Worm (Caenorhabditis elegans) whole organism, early embryonic: ENCODE data around the gene mrpl-1.

ENCODE experiments used
- aly-1 ChIP-seq: sonication (generic microtip); optimal IDR thresholded peaks from 2 replicates; lab custom pipeline; 2016; ENCODE audit warnings: missing genetic modification characterization, missing compliant biosample characterization
- ama-1 ChIP-seq: fragments of 150-350 bp; optimal IDR thresholded peaks from 2 replicates; lab custom pipeline; 2014
- ceh-13 ChIP-seq: fragments of 200-800 bp; sonication (Bioruptor generic); optimal IDR thresholded peaks from 2 replicates; lab custom pipeline; 2018; ENCODE audit warnings: mild to moderate bottlenecking, missing genetic modification characterization, missing compliant biosample characterization
- ets-7 ChIP-seq: sonication (generic microtip); optimal IDR thresholded peaks from 2 replicates; lab custom pipeline; 2016; ENCODE audit warnings: missing genotype, missing genetic modification characterization, missing compliant biosample characterization
- flt-1 ChIP-seq: fragments of 200-800 bp; sonication (Bioruptor generic); IDR thresholded peaks from 2 replicates; pipeline ENCODE4 v1.3.6; 2022; ENCODE audit warnings: missing genetic modification characterization, missing compliant biosample characterization
- hmbx-1 ChIP-seq: sonication (generic microtip); optimal IDR thresholded peaks from 2 replicates; lab custom pipeline; 2016; ENCODE audit warnings: mild to moderate bottlenecking, missing genetic modification characterization, missing compliant biosample characterization
- tbx-37 ChIP-seq: fragments of 200-800 bp; sonication (Bioruptor generic); conservative IDR thresholded peaks from 2 replicates; pipeline ENCODE4 v1.3.6; 2022; ENCODE audit warnings: missing genetic modification reagents, missing genetic modification characterization, missing compliant biosample characterization

- TF ChIP-seq flt-1: no peak
- no peak for TF ChIP-seq ama-1
- no peak for TF ChIP-seq hmbx-1 (tag; lab: Kevin White, UChicago)
- no peak for TF ChIP-seq aly-1 (tag; lab: Kevin White, UChicago)
- TF ChIP-seq tbx-37 (GFP tag; lab: Robert Waterston, UW): no peak
- TF ChIP-seq ets-7 (tag; lab: Kevin White, UChicago): no peak
- no peak for TF ChIP-seq ceh-13 (GFP tag; lab: Kevin White, UChicago)
Measured at ce11 chrIV:7659481-7659880, 50.0 kb downstream of the mrpl-1 start.
